Fruit fly (Drosophila melanogaster) whole organism, adult: ENCODE measurements around the gene InR.

Source experiments
- CG11617 ChIP-seq: fragments of 200-800 bp; sonication (Bioruptor generic); optimal IDR thresholded peaks from 2 replicates; lab custom pipeline; 2017; ENCODE audit warnings: mild to moderate bottlenecking, missing biosample characterization, missing genetic modification reagents, missing genetic modification characterization
- CG12768 ChIP-seq: fragments of 200-800 bp; sonication (Bioruptor generic); optimal IDR thresholded peaks from 2 replicates; lab custom pipeline; 2017; ENCODE audit warnings: missing biosample characterization, missing genetic modification characterization, mild to moderate bottlenecking, moderate library complexity, missing genetic modification reagents
- CG14711 ChIP-seq: fragments of 200-800 bp; sonication (Bioruptor generic); optimal IDR thresholded peaks from 2 replicates; lab custom pipeline; 2018; ENCODE audit warnings: missing biosample characterization, mild to moderate bottlenecking, missing genetic modification characterization, moderate library complexity
- CG1620 ChIP-seq: fragments of 200-800 bp; sonication (Bioruptor generic); optimal IDR thresholded peaks from 2 replicates; lab custom pipeline; 2016; ENCODE audit warnings: missing biosample characterization, missing genetic modification characterization
- CG33017 ChIP-seq: fragments of 200-800 bp; sonication (Bioruptor generic); optimal IDR thresholded peaks from 2 replicates; lab custom pipeline; 2018; ENCODE audit warnings: missing biosample characterization, mild to moderate bottlenecking, missing genetic modification characterization, moderate library complexity
- CG5204 ChIP-seq: fragments of 200-800 bp; sonication (Bioruptor generic); optimal IDR thresholded peaks from 2 replicates; lab custom pipeline; 2016; ENCODE audit warnings: missing biosample characterization, missing genetic modification characterization
- CG7045 ChIP-seq: fragments of 200-800 bp; sonication (Bioruptor generic); optimal IDR thresholded peaks from 2 replicates; lab custom pipeline; 2017; ENCODE audit warnings: missing biosample characterization, mild to moderate bottlenecking, missing genetic modification characterization
- CG7101 ChIP-seq: fragments of 200-800 bp; sonication (Bioruptor generic); optimal IDR thresholded peaks from 2 replicates; lab custom pipeline; 2018; ENCODE audit warnings: missing biosample characterization, mild to moderate bottlenecking, missing genetic modification characterization, moderate library complexity
- Clk ChIP-seq: fragments of 200-800 bp; sonication (Bioruptor generic); optimal IDR thresholded peaks from 2 replicates; lab custom pipeline; 2017; ENCODE audit warnings: missing biosample characterization, missing genetic modification characterization
- Crg-1 ChIP-seq: fragments of 200-800 bp; sonication (Bioruptor generic); optimal IDR thresholded peaks from 2 replicates; lab custom pipeline; 2016; ENCODE audit warnings: missing biosample characterization, missing genetic modification characterization
- Hr96 ChIP-seq: fragments of 200-800 bp; sonication (Bioruptor generic); optimal IDR thresholded peaks from 2 replicates; lab custom pipeline; 2016; ENCODE audit warnings: missing biosample characterization, missing genetic modification characterization
- Mnt ChIP-seq: fragments of 200-800 bp; sonication (Bioruptor generic); optimal IDR thresholded peaks from 2 replicates; lab custom pipeline; 2016; ENCODE audit warnings: missing biosample characterization, mild to moderate bottlenecking, missing genetic modification characterization
- bab1 ChIP-seq: fragments of 200-800 bp; sonication (Bioruptor generic); optimal IDR thresholded peaks from 3 replicates; lab custom pipeline; 2019; ENCODE audit warnings: missing biosample characterization, mild to moderate bottlenecking, missing genetic modification characterization, moderate library complexity
- cic ChIP-seq: fragments of 200-800 bp; sonication (Bioruptor generic); optimal IDR thresholded peaks from 2 replicates; lab custom pipeline; 2017; ENCODE audit warnings: missing biosample characterization, mild to moderate bottlenecking, missing genetic modification characterization, moderate library complexity
- cnc ChIP-seq, 2 experiments: fragments of >200 bp; optimal IDR thresholded peaks; 2 replicates each; lab custom pipeline; 2017
- kay ChIP-seq: fragments of 200-800 bp; sonication (Bioruptor generic); peaks from one replicate; lab custom pipeline; 2016; ENCODE audit warnings: missing biosample characterization, missing genetic modification characterization, borderline replicate concordance
- ovo ChIP-seq: fragments of 200-800 bp; sonication (Bioruptor generic); optimal IDR thresholded peaks from 2 replicates; lab custom pipeline; 2016; ENCODE audit warnings: missing biosample characterization, missing genetic modification characterization
- pad ChIP-seq: fragments of 200-800 bp; sonication (Bioruptor generic); optimal IDR thresholded peaks from 3 replicates; lab custom pipeline; 2017; ENCODE audit warnings: missing biosample characterization, missing genetic modification characterization, mild to moderate bottlenecking, moderate library complexity, missing genetic modification reagents
- tj ChIP-seq: fragments of 200-800 bp; sonication (Bioruptor generic); optimal IDR thresholded peaks from 3 replicates; lab custom pipeline; 2017; ENCODE audit warnings: missing biosample characterization, mild to moderate bottlenecking, missing genetic modification characterization, moderate library complexity
- toe ChIP-seq: fragments of 200-800 bp; sonication (Bioruptor generic); optimal IDR thresholded peaks from 2 replicates; lab custom pipeline; 2016; ENCODE audit warnings: missing biosample characterization, missing genetic modification characterization

Gene InR

dm6 chr3R:21601954-21602687 is 17.0 kb downstream of the InR start:
- TF ChIP-seq bab1 (GFP tag; lab: Kevin White, UChicago) (no peak), cic (GFP tag; lab: Kevin White, UChicago) (no peak), CG7101 (no peak), CG14711 (tag; lab: Kevin White, UChicago) (no peak), CG5204 (GFP tag; lab: Kevin White, UChicago) (no peak), ovo (GFP tag; lab: Kevin White, UChicago) (no peak), CG1620 (GFP tag; lab: Kevin White, UChicago) (no peak), Clk (GFP tag; lab: Kevin White, UChicago) (no peak), pad (GFP tag; lab: Kevin White, UChicago) (no peak), Hr96 (no peak), Mnt (GFP tag; lab: Kevin White, UChicago) (no peak), cnc (optimal IDR thresholded peaks at IDR 0.05; lab: Kevin White, UChicago) (no peak), CG33017 (tag; lab: Kevin White, UChicago) (no peak), CG7045 (GFP tag; lab: Kevin White, UChicago) (no peak), Crg-1 (GFP tag; lab: Kevin White, UChicago) (no peak)

- no peak for TF ChIP-seq CG5204 (GFP tag; lab: Kevin White, UChicago)
- TF ChIP-seq cic (GFP tag; lab: Kevin White, UChicago) = no peak
- no peak for TF ChIP-seq Crg-1 (GFP tag; lab: Kevin White, UChicago)
- no peak for TF ChIP-seq Clk (GFP tag; lab: Kevin White, UChicago)
- TF ChIP-seq CG33017 (tag; lab: Kevin White, UChicago) = no peak
- no peak for TF ChIP-seq Mnt (GFP tag; lab: Kevin White, UChicago)
- TF ChIP-seq tj (GFP tag; lab: Kevin White, UChicago) = no peak
- TF ChIP-seq CG11617 (GFP tag; lab: Kevin White, UChicago) = no peak
- no peak for TF ChIP-seq pad (GFP tag; lab: Kevin White, UChicago)
- TF ChIP-seq CG14711 (tag; lab: Kevin White, UChicago) = no peak
- no peak for TF ChIP-seq Hr96
- TF ChIP-seq CG7101 = no peak
- TF ChIP-seq CG7045 (GFP tag; lab: Kevin White, UChicago) = no peak
- TF ChIP-seq CG12768 = no peak
- no peak for TF ChIP-seq bab1 (GFP tag; lab: Kevin White, UChicago)
- no peak for TF ChIP-seq kay (GFP tag; lab: Kevin White, UChicago)
- no peak for TF ChIP-seq cnc (optimal IDR thresholded peaks at IDR 0.05; lab: Kevin White, UChicago)
Measured at dm6 chr3R:21599642-21600041, 19.5 kb downstream of the InR start.

dm6 chr3R:21598605-21599004 is 20.5 kb downstream of the InR start:
- TF ChIP-seq CG33017 (tag; lab: Kevin White, UChicago) (no peak), tj (GFP tag; lab: Kevin White, UChicago) (no peak), CG7101 (no peak), toe (GFP tag; lab: Kevin White, UChicago) (no peak), Mnt (GFP tag; lab: Kevin White, UChicago) (no peak), Crg-1 (GFP tag; lab: Kevin White, UChicago) (no peak), kay (GFP tag; lab: Kevin White, UChicago) (no peak), CG11617 (GFP tag; lab: Kevin White, UChicago) (no peak), CG5204 (GFP tag; lab: Kevin White, UChicago) (no peak), pad (GFP tag; lab: Kevin White, UChicago) (no peak)

- no peak for TF ChIP-seq pad (GFP tag; lab: Kevin White, UChicago)
- TF ChIP-seq Clk (GFP tag; lab: Kevin White, UChicago) = no peak
- no peak for TF ChIP-seq kay (GFP tag; lab: Kevin White, UChicago)
- TF ChIP-seq Hr96 = no peak
- no peak for TF ChIP-seq Mnt (GFP tag; lab: Kevin White, UChicago)
- no peak for TF ChIP-seq CG12768
- TF ChIP-seq ovo (GFP tag; lab: Kevin White, UChicago) = no peak
- TF ChIP-seq CG7101 = no peak
Measured at dm6 chr3R:21597877-21598276, 21.2 kb downstream of the InR start.

- TF ChIP-seq pad (GFP tag; lab: Kevin White, UChicago) = no peak
- TF ChIP-seq cic (GFP tag; lab: Kevin White, UChicago) = no peak
- TF ChIP-seq kay (GFP tag; lab: Kevin White, UChicago) = peak; percentile 58
Measured at dm6 chr3R:21596151-21596802, 22.8 kb downstream of the InR start.

dm6 chr3R:21594417-21594892 is 24.7 kb downstream of the InR start:
- TF ChIP-seq CG7101 = no peak
- TF ChIP-seq CG12768 = no peak
- TF ChIP-seq CG7045 (GFP tag; lab: Kevin White, UChicago) = no peak
- TF ChIP-seq Crg-1 (GFP tag; lab: Kevin White, UChicago) = no peak
- TF ChIP-seq CG33017 (tag; lab: Kevin White, UChicago) = no peak
- TF ChIP-seq Hr96 = no peak
- TF ChIP-seq CG1620 (GFP tag; lab: Kevin White, UChicago) = no peak
